Worm (Caenorhabditis elegans): ENCODE data around the gene srx-137.

ce11 chrV:13812931-13813330, 49.7 kb upstream of the srx-137 start, which contains the start of gene ceh-24:
- TF ChIP-seq ztf-1 (GFP tag; conservative IDR thresholded peaks at IDR 0.05) (no peak), egl-27 (tag; optimal IDR thresholded peaks at IDR 0.05) (no peak), aly-2 (tag; optimal IDR thresholded peaks at IDR 0.05) (no peak), mab-5 (tag; optimal IDR thresholded peaks at IDR 0.05) (no peak), sem-4 (tag; optimal IDR thresholded peaks at IDR 0.05) (no peak), ceh-16 (tag; optimal IDR thresholded peaks at IDR 0.05) (no peak), ama-1 (optimal IDR thresholded peaks at IDR 0.05) (no peak), fos-1 (tag; optimal IDR thresholded peaks at IDR 0.05) (no peak), snpc-4 (tag; optimal IDR thresholded peaks at IDR 0.05) (no peak), nhr-25 (tag; optimal IDR thresholded peaks at IDR 0.05) (no peak)
